Fruit fly (Drosophila melanogaster): ENCODE data around the gene mEFG1.

DNA sequence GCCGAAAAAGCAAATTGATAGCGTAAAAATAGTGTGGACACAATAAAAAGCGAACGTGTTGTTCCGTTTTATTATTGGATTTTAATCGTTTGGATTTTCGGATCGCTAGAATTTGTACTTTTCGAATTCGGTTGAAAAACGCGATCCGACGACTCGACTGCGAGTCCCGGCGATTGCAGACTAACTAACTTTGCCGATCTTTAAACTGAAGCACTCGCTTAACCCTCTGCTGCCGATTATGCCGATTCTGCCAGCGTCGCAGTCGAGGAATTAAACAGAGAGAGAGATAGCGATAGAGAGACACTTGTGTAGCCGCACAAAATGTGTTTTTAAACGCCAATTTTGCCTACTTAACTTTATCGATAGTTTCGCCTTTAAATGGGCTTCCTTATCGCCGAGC, 17.4 kb upstream of the mEFG1 start:
- TF ChIP-seq Met (GFP tag; optimal IDR thresholded peaks at IDR 0.05) (no peak), Gug (GFP tag; IDR thresholded peaks at IDR 0.05) (no peak), CG7368 (GFP tag; optimal IDR thresholded peaks at IDR 0.05) (no peak), CG16779 (tag; optimal IDR thresholded peaks at IDR 0.05) (no peak), vri (GFP tag; optimal IDR thresholded peaks at IDR 0.05) (peak; percentile 2), CG3032 (tag; optimal IDR thresholded peaks at IDR 0.05) (no peak), CG31627 (GFP tag; optimal IDR thresholded peaks at IDR 0.05) (no peak), Lpt (GFP tag; optimal IDR thresholded peaks at IDR 0.05) (no peak), Blimp-1 (GFP tag; optimal IDR thresholded peaks at IDR 0.05) (no peak), net (GFP tag; optimal IDR thresholded peaks at IDR 0.05) (no peak), svp (GFP tag) (no peak), CG6808 (GFP tag; optimal IDR thresholded peaks at IDR 0.05) (no peak), CG15336 (GFP tag; IDR thresholded peaks at IDR 0.05) (no peak)
